Worm (Caenorhabditis elegans) whole organism, L3 larva: ENCODE data around the gene srg-36.

ENCODE experiments used
- ZK546.5 ChIP-seq: sonication (generic microtip); optimal IDR thresholded peaks from 2 replicates; lab custom pipeline; 2017; ENCODE audit warnings: missing biosample characterization, missing genetic modification characterization
- aly-2 ChIP-seq: fragments of 150-350 bp; optimal IDR thresholded peaks from 2 replicates; lab custom pipeline; 2014; ENCODE audit warnings: missing biosample characterization, missing genetic modification characterization
- ama-1 ChIP-seq: fragments of 150-350 bp; optimal IDR thresholded peaks from 2 replicates; lab custom pipeline; 2018
- ceh-28 ChIP-seq: fragments of 150-350 bp; optimal IDR thresholded peaks from 2 replicates; lab custom pipeline; 2014; ENCODE audit warnings: missing biosample characterization, missing genetic modification reagents, missing genetic modification characterization
- ceh-82 ChIP-seq: fragments of 150-350 bp; optimal IDR thresholded peaks from 2 replicates; lab custom pipeline; 2014; ENCODE audit warnings: missing biosample characterization, missing genetic modification characterization
- ceh-9 ChIP-seq: sonication (generic microtip); optimal IDR thresholded peaks from 2 replicates; lab custom pipeline; 2018; ENCODE audit warnings: missing biosample characterization, missing genetic modification characterization
- daf-12 ChIP-seq: fragments of 150-350 bp; optimal IDR thresholded peaks from 2 replicates; lab custom pipeline; 2014; ENCODE audit warnings: missing biosample characterization, missing genetic modification reagents, missing genetic modification characterization
- egl-27 ChIP-seq: sonication (generic microtip); optimal IDR thresholded peaks from 4 replicates; lab custom pipeline; 2017; ENCODE audit warnings: missing biosample characterization, missing genetic modification reagents, missing genetic modification characterization
- elt-1 ChIP-seq: fragments of 150-350 bp; optimal IDR thresholded peaks from 2 replicates; lab custom pipeline; 2014; ENCODE audit warnings: missing biosample characterization, missing genetic modification characterization
- elt-2 ChIP-seq: sonication (generic microtip); optimal IDR thresholded peaks from 2 replicates; lab custom pipeline; 2016; ENCODE audit warnings: missing genetic modification reagents, mild to moderate bottlenecking, missing genetic modification characterization, missing compliant biosample characterization
- elt-3 ChIP-seq, 3 experiments: fragments of 150-350 bp in 1 of 3; sonication (generic microtip) in 2 of 3; optimal IDR thresholded peaks; 2 replicates in 2 of 3; 4 replicates in 1 of 3; lab custom pipeline; 2014 to 2017; ENCODE audit warnings: missing biosample characterization in 3 of 3, missing genetic modification characterization in 3 of 3
- eor-1 ChIP-seq, 2 experiments: fragments of 150-350 bp; optimal IDR thresholded peaks; 2 replicates each; lab custom pipeline; 2014 to 2018; ENCODE audit warnings: missing biosample characterization in 2 of 2, missing genetic modification characterization in 2 of 2
- fkh-10 ChIP-seq: sonication (generic microtip); optimal IDR thresholded peaks from 2 replicates; lab custom pipeline; 2017; ENCODE audit warnings: missing biosample characterization, missing genetic modification reagents, missing genetic modification characterization
- jun-1 ChIP-seq: fragments of 150-350 bp; optimal IDR thresholded peaks from 2 replicates; lab custom pipeline; 2014; ENCODE audit warnings: missing biosample characterization, missing genetic modification reagents, missing genetic modification characterization
- lin-39 ChIP-seq: fragments of 150-350 bp; optimal IDR thresholded peaks from 2 replicates; lab custom pipeline; 2018; ENCODE audit warnings: missing biosample characterization, missing genetic modification reagents, missing genetic modification characterization
- mdl-1 ChIP-seq: fragments of 150-350 bp; optimal IDR thresholded peaks from 2 replicates; lab custom pipeline; 2014; ENCODE audit warnings: missing biosample characterization, missing genetic modification characterization
- mml-1 ChIP-seq: fragments of 150-350 bp; sonication (generic microtip); optimal IDR thresholded peaks from 3 replicates; lab custom pipeline; 2014; ENCODE audit warnings: missing biosample characterization, missing genetic modification characterization
- nfya-1 ChIP-seq: sonication (generic microtip); optimal IDR thresholded peaks from 2 replicates; lab custom pipeline; 2017; ENCODE audit warnings: missing genetic modification characterization, mild to moderate bottlenecking, missing compliant biosample characterization, antibody characterized with exemption, moderate library complexity; ENCODE audit not compliant: insufficient read depth
- nhr-11 ChIP-seq: fragments of 150-350 bp; optimal IDR thresholded peaks from 2 replicates; lab custom pipeline; 2014; ENCODE audit warnings: missing biosample characterization, missing genetic modification characterization
- nhr-12 ChIP-seq: fragments of 150-350 bp; optimal IDR thresholded peaks from 2 replicates; lab custom pipeline; 2014; ENCODE audit warnings: missing biosample characterization, missing genetic modification characterization
- nhr-23 ChIP-seq: fragments of 150-350 bp; optimal IDR thresholded peaks from 2 replicates; lab custom pipeline; 2014; ENCODE audit warnings: missing biosample characterization, missing genetic modification reagents, missing genetic modification characterization
- nhr-237 ChIP-seq: fragments of 150-350 bp; optimal IDR thresholded peaks from 2 replicates; lab custom pipeline; 2014; ENCODE audit warnings: missing biosample characterization, missing genetic modification characterization
- nhr-25 ChIP-seq: sonication (generic microtip); optimal IDR thresholded peaks from 2 replicates; lab custom pipeline; 2017; ENCODE audit warnings: missing biosample characterization, missing genetic modification characterization
- nhr-28 ChIP-seq: fragments of 150-350 bp; optimal IDR thresholded peaks from 2 replicates; lab custom pipeline; 2014; ENCODE audit warnings: missing biosample characterization, missing genetic modification characterization
- nhr-43 ChIP-seq: sonication (generic microtip); optimal IDR thresholded peaks from 2 replicates; lab custom pipeline; 2016; ENCODE audit warnings: mild to moderate bottlenecking, missing genetic modification characterization, missing compliant biosample characterization; ENCODE audit not compliant: poor library complexity, severe bottlenecking
- nhr-67 ChIP-seq: fragments of 150-350 bp; optimal IDR thresholded peaks from 2 replicates; lab custom pipeline; 2014; ENCODE audit warnings: missing biosample characterization, missing genetic modification characterization
- nhr-76 ChIP-seq: fragments of 150-350 bp; sonication (generic microtip); optimal IDR thresholded peaks from 5 replicates; lab custom pipeline; 2014; ENCODE audit warnings: missing biosample characterization, missing genetic modification characterization
- pha-4 ChIP-seq: fragments of 150-350 bp; optimal IDR thresholded peaks from 2 replicates; lab custom pipeline; 2014; ENCODE audit warnings: missing biosample characterization, missing genetic modification reagents, missing genetic modification characterization
- pqm-1 ChIP-seq: fragments of 150-350 bp; optimal IDR thresholded peaks from 2 replicates; lab custom pipeline; 2017; ENCODE audit warnings: missing biosample characterization, missing genetic modification characterization, inconsistent platforms
- sea-2 ChIP-seq: fragments of 150-350 bp; sonication (generic microtip); optimal IDR thresholded peaks from 4 replicates; lab custom pipeline; 2014; ENCODE audit warnings: missing biosample characterization, missing genetic modification reagents, missing genetic modification characterization
- skn-1 ChIP-seq: fragments of 150-350 bp; optimal IDR thresholded peaks from 2 replicates; lab custom pipeline; 2014; ENCODE audit warnings: missing biosample characterization, missing genetic modification characterization
- snpc-4 ChIP-seq: fragments of 150-350 bp; optimal IDR thresholded peaks from 2 replicates; lab custom pipeline; 2014; ENCODE audit warnings: missing biosample characterization, missing genetic modification characterization
- unc-39 ChIP-seq: sonication (generic microtip); optimal IDR thresholded peaks from 4 replicates; lab custom pipeline; 2017; ENCODE audit warnings: missing biosample characterization, missing genetic modification characterization
- zag-1 ChIP-seq: fragments of 150-350 bp; optimal IDR thresholded peaks from 2 replicates; lab custom pipeline; 2014; ENCODE audit warnings: missing biosample characterization, missing genetic modification characterization
- ztf-11 ChIP-seq: fragments of 150-350 bp; optimal IDR thresholded peaks from 2 replicates; lab custom pipeline; 2014; ENCODE audit warnings: missing biosample characterization, missing genetic modification characterization

Gene srg-36

ce11 chrX:14234366-14234765, at the start of gene srg-36:
Gene srg-36 (minus strand): TSS chrX:14234466.
- TF ChIP-seq lin-39 (tag; lab: Kevin White, UChicago) (no peak), nhr-237 (no peak), nhr-23 (tag; lab: Kevin White, UChicago) (no peak), egl-27 (tag; lab: Kevin White, UChicago) (no peak), aly-2 (tag; lab: Kevin White, UChicago) (no peak), nhr-25 (tag; lab: Kevin White, UChicago) (no peak)

DNA sequence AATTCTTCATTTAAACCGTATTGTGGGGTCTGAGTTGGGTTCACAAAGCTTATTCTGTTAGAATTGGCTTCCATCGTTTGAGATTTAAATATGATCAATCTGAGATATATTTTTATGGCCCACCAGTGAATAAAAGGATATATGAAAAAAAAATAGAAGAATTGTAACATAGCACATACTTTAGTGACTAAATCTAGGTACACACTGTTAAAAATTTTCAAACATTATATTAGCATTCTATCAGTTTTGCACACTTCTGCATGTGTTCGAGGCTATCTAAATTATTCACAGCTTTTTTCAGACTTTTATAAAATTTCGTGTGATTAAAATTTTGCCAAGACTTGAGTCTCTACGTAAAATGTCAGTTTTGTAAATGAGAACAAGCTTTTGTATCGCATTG, 47.3 kb upstream of the srg-36 start, which contains the start of gene E02H4.2:
TSS of gene E02H4.2 (minus strand) at position 101 of the 400 bp plus-strand sequence.
- TF ChIP-seq zag-1 (tag; lab: Kevin White, UChicago) (no peak), mdl-1 (tag; lab: Kevin White, UChicago) (no peak), nhr-28 (tag; lab: Kevin White, UChicago) (no peak), ZK546.5 (tag; lab: Kevin White, UChicago) (no peak)
- TF ChIP-seq, all 47 proteins: peak for 0

DNA sequence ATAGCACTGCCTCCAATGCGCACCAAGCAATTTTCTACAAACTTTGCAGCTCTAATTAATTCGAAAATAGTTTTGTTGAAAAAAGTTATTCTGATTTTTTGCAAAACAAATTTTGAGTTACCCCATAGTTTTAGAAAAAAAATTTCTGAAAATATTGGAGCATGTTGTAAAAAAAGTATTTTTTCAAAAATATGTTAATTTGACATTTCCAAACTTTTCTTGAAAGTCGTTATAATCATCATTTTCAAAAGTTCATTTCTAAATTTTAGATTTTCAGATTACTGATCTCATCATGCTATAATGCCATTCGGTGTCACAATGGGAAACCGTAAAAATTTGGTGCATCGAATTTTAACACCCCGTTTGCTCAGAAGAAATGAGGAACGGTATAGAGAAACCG, 33.5 kb upstream of the srg-36 start, which contains the start of gene del-1:
TSS of gene del-1 (plus strand) at position 301 of the 400 bp plus-strand sequence.
- TF ChIP-seq elt-1 (tag; lab: Kevin White, UChicago) (no peak), nhr-11 (tag; lab: Kevin White, UChicago) (no peak), mml-1 (tag; lab: Kevin White, UChicago) (no peak), nfya-1 (tag; lab: Kevin White, UChicago) (no peak), zag-1 (tag; lab: Kevin White, UChicago) (no peak), ceh-28 (tag; lab: Kevin White, UChicago) (no peak), unc-39 (no peak), elt-3 (tag; optimal IDR thresholded peaks at IDR 0.05; lab: Kevin White, UChicago) (no peak), jun-1 (tag; lab: Kevin White, UChicago) (no peak), elt-2 (tag; lab: Kevin White, UChicago) (no peak), nhr-25 (tag; lab: Kevin White, UChicago) (no peak), eor-1 (tag; optimal IDR thresholded peaks at IDR 0.05; lab: Kevin White, UChicago) (no peak), ama-1 (lab: Kevin White, UChicago) (no peak), snpc-4 (no peak)

- TF ChIP-seq pqm-1 (no peak), elt-1 (tag; lab: Kevin White, UChicago) (peak; percentile 65)
Observed at ce11 chrX:14267170-14267569, 32.9 kb upstream of the srg-36 start.

DNA sequence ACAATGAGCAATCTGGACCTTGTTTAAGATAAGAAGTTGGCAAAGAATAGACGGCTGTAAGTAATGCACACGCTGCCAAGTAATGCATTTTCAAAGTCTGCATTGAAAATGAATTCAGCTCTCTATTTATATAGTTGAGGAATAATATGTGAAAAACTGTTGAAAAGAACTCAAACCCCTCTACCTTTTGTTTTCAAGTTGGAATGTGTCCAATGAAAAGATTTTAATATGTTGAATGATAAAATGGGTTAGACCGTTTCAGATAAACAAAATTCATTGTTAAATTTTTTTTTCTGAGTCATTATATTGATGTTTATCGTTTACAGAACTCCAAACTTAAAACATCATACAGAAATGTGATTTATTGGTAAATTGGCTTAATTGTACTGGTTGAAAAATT, 29.2 kb upstream of the srg-36 start, which contains the start of gene E02H4.8:
TSS of gene E02H4.8 (minus strand) at position 101 of the 400 bp plus-strand sequence.
- no peak for TF ChIP-seq aly-2 (tag; lab: Kevin White, UChicago)

DNA sequence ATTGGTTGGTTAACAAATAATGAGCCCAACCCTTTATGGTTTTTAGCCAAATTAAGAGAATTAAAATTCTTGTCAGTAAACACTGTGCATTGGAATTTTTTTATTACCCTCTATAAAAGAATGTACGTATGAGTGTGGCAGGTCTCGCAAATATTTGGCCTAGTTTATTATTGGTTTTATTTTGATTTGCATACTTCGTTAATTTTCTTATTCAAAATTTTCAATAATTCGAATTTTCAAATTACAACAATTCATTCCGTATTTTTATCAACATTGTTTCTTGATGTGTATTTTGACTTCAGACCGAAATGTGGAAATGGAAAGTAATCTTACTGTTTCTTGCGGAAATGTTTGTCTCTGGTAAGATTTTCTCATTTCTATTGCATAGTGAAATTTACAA, 23.4 kb upstream of the srg-36 start, which contains the start of gene E02H4.4:
TSS of gene E02H4.4 (plus strand) at position 301 of the 400 bp plus-strand sequence.
- TF ChIP-seq nhr-76 (tag; lab: Kevin White, UChicago), result no peak
- TF ChIP-seq ama-1 (lab: Kevin White, UChicago), result no peak
- no peak for TF ChIP-seq daf-12 (tag; lab: Kevin White, UChicago)
- no peak for TF ChIP-seq ceh-82 (tag; lab: Kevin White, UChicago)
- TF ChIP-seq aly-2 (tag; lab: Kevin White, UChicago), result no peak
- TF ChIP-seq ZK546.5 (tag; lab: Kevin White, UChicago), result no peak
- no peak for TF ChIP-seq nhr-12
- no peak for TF ChIP-seq skn-1 (tag; lab: Kevin White, UChicago)
- no peak for TF ChIP-seq pqm-1
- TF ChIP-seq ceh-9, result no peak
- TF ChIP-seq sea-2 (GFP tag; lab: Kevin White, UChicago), result no peak
- no peak for TF ChIP-seq nhr-43
- TF ChIP-seq pha-4, result no peak
- no peak for TF ChIP-seq ztf-11 (tag; lab: Kevin White, UChicago)
- no peak for TF ChIP-seq nhr-237
- TF ChIP-seq ceh-28 (tag; lab: Kevin White, UChicago), result no peak
- no peak for TF ChIP-seq nhr-67 (tag; lab: Kevin White, UChicago)
- TF ChIP-seq jun-1 (tag; lab: Kevin White, UChicago), result no peak
- no peak for TF ChIP-seq eor-1 (tag; optimal IDR thresholded peaks at IDR 0.05; lab: Kevin White, UChicago)
- TF ChIP-seq fkh-10 (GFP tag; lab: Kevin White, UChicago), result no peak
